Worm (Caenorhabditis elegans) whole organism, L3 larva: ENCODE data around the gene F53F4.11.

Experiments used
- ZK546.5 ChIP-seq: sonication (generic microtip); optimal IDR thresholded peaks from 2 replicates; lab custom pipeline; 2017; ENCODE audit warnings: missing biosample characterization, missing genetic modification characterization
- ama-1 ChIP-seq: fragments of 150-350 bp; optimal IDR thresholded peaks from 2 replicates; lab custom pipeline; 2018
- ceh-16 ChIP-seq: sonication (generic microtip); optimal IDR thresholded peaks from 2 replicates; lab custom pipeline; 2017; ENCODE audit warnings: missing biosample characterization, missing genetic modification characterization
- ceh-28 ChIP-seq: fragments of 150-350 bp; optimal IDR thresholded peaks from 2 replicates; lab custom pipeline; 2014; ENCODE audit warnings: missing biosample characterization, missing genetic modification reagents, missing genetic modification characterization
- ceh-82 ChIP-seq: fragments of 150-350 bp; optimal IDR thresholded peaks from 2 replicates; lab custom pipeline; 2014; ENCODE audit warnings: missing biosample characterization, missing genetic modification characterization
- ceh-9 ChIP-seq: sonication (generic microtip); optimal IDR thresholded peaks from 2 replicates; lab custom pipeline; 2018; ENCODE audit warnings: missing biosample characterization, missing genetic modification characterization
- daf-12 ChIP-seq: fragments of 150-350 bp; optimal IDR thresholded peaks from 2 replicates; lab custom pipeline; 2014; ENCODE audit warnings: missing biosample characterization, missing genetic modification reagents, missing genetic modification characterization
- egl-27 ChIP-seq: sonication (generic microtip); optimal IDR thresholded peaks from 4 replicates; lab custom pipeline; 2017; ENCODE audit warnings: missing biosample characterization, missing genetic modification reagents, missing genetic modification characterization
- egl-5 ChIP-seq: fragments of 150-350 bp; optimal IDR thresholded peaks from 2 replicates; lab custom pipeline; 2017; ENCODE audit warnings: missing biosample characterization, missing genetic modification reagents, missing genetic modification characterization, inconsistent platforms
- elt-1 ChIP-seq: fragments of 150-350 bp; optimal IDR thresholded peaks from 2 replicates; lab custom pipeline; 2014; ENCODE audit warnings: missing biosample characterization, missing genetic modification characterization
- elt-3 ChIP-seq, 3 experiments: fragments of 150-350 bp in 1 of 3; sonication (generic microtip) in 2 of 3; optimal IDR thresholded peaks; 2 replicates in 2 of 3; 4 replicates in 1 of 3; lab custom pipeline; 2014 to 2017; ENCODE audit warnings: missing biosample characterization in 3 of 3, missing genetic modification characterization in 3 of 3
- fkh-10 ChIP-seq: sonication (generic microtip); optimal IDR thresholded peaks from 2 replicates; lab custom pipeline; 2017; ENCODE audit warnings: missing biosample characterization, missing genetic modification reagents, missing genetic modification characterization
- fkh-2 ChIP-seq: fragments of 150-350 bp; optimal IDR thresholded peaks from 2 replicates; lab custom pipeline; 2014; ENCODE audit warnings: missing biosample characterization, missing genetic modification reagents, missing genetic modification characterization
- fos-1 ChIP-seq: fragments of 150-350 bp; optimal IDR thresholded peaks from 2 replicates; lab custom pipeline; 2014; ENCODE audit warnings: missing biosample characterization, missing genetic modification characterization
- lin-15B ChIP-seq: fragments of 150-350 bp; optimal IDR thresholded peaks from 2 replicates; lab custom pipeline; 2014; ENCODE audit warnings: missing biosample characterization, missing genetic modification characterization
- lsy-12 ChIP-seq: sonication (generic microtip); optimal IDR thresholded peaks from 2 replicates; lab custom pipeline; 2016; ENCODE audit warnings: mild to moderate bottlenecking, missing genetic modification characterization, missing compliant biosample characterization
- mdl-1 ChIP-seq: fragments of 150-350 bp; optimal IDR thresholded peaks from 2 replicates; lab custom pipeline; 2014; ENCODE audit warnings: missing biosample characterization, missing genetic modification characterization
- mml-1 ChIP-seq: fragments of 150-350 bp; sonication (generic microtip); optimal IDR thresholded peaks from 3 replicates; lab custom pipeline; 2014; ENCODE audit warnings: missing biosample characterization, missing genetic modification characterization
- nfya-1 ChIP-seq: sonication (generic microtip); optimal IDR thresholded peaks from 2 replicates; lab custom pipeline; 2017; ENCODE audit warnings: missing genetic modification characterization, mild to moderate bottlenecking, missing compliant biosample characterization, antibody characterized with exemption, moderate library complexity; ENCODE audit not compliant: insufficient read depth
- nhr-11 ChIP-seq: fragments of 150-350 bp; optimal IDR thresholded peaks from 2 replicates; lab custom pipeline; 2014; ENCODE audit warnings: missing biosample characterization, missing genetic modification characterization
- nhr-12 ChIP-seq: fragments of 150-350 bp; optimal IDR thresholded peaks from 2 replicates; lab custom pipeline; 2014; ENCODE audit warnings: missing biosample characterization, missing genetic modification characterization
- nhr-23 ChIP-seq: fragments of 150-350 bp; optimal IDR thresholded peaks from 2 replicates; lab custom pipeline; 2014; ENCODE audit warnings: missing biosample characterization, missing genetic modification reagents, missing genetic modification characterization
- nhr-237 ChIP-seq: fragments of 150-350 bp; optimal IDR thresholded peaks from 2 replicates; lab custom pipeline; 2014; ENCODE audit warnings: missing biosample characterization, missing genetic modification characterization
- nhr-25 ChIP-seq: sonication (generic microtip); optimal IDR thresholded peaks from 2 replicates; lab custom pipeline; 2017; ENCODE audit warnings: missing biosample characterization, missing genetic modification characterization
- nhr-28 ChIP-seq: fragments of 150-350 bp; optimal IDR thresholded peaks from 2 replicates; lab custom pipeline; 2014; ENCODE audit warnings: missing biosample characterization, missing genetic modification characterization
- nhr-67 ChIP-seq: fragments of 150-350 bp; optimal IDR thresholded peaks from 2 replicates; lab custom pipeline; 2014; ENCODE audit warnings: missing biosample characterization, missing genetic modification characterization
- nhr-76 ChIP-seq: fragments of 150-350 bp; sonication (generic microtip); optimal IDR thresholded peaks from 5 replicates; lab custom pipeline; 2014; ENCODE audit warnings: missing biosample characterization, missing genetic modification characterization
- pha-4 ChIP-seq: fragments of 150-350 bp; optimal IDR thresholded peaks from 2 replicates; lab custom pipeline; 2014; ENCODE audit warnings: missing biosample characterization, missing genetic modification reagents, missing genetic modification characterization
- pqm-1 ChIP-seq: fragments of 150-350 bp; optimal IDR thresholded peaks from 2 replicates; lab custom pipeline; 2017; ENCODE audit warnings: missing biosample characterization, missing genetic modification characterization, inconsistent platforms
- sea-2 ChIP-seq: fragments of 150-350 bp; sonication (generic microtip); optimal IDR thresholded peaks from 4 replicates; lab custom pipeline; 2014; ENCODE audit warnings: missing biosample characterization, missing genetic modification reagents, missing genetic modification characterization
- skn-1 ChIP-seq: fragments of 150-350 bp; optimal IDR thresholded peaks from 2 replicates; lab custom pipeline; 2014; ENCODE audit warnings: missing biosample characterization, missing genetic modification characterization
- unc-39 ChIP-seq: sonication (generic microtip); optimal IDR thresholded peaks from 4 replicates; lab custom pipeline; 2017; ENCODE audit warnings: missing biosample characterization, missing genetic modification characterization
- zag-1 ChIP-seq: fragments of 150-350 bp; optimal IDR thresholded peaks from 2 replicates; lab custom pipeline; 2014; ENCODE audit warnings: missing biosample characterization, missing genetic modification characterization

F53F4.11 gene

ce11 chrV:13624424-13624823 is at the start of gene F53F4.11:
TSS of gene F53F4.11 (minus strand) at chrV:13624524.
- no peak for TF ChIP-seq ceh-16 (tag; lab: Kevin White, UChicago)
- TF ChIP-seq fkh-10 (GFP tag; lab: Kevin White, UChicago) = no peak
- TF ChIP-seq ceh-28 (tag; lab: Kevin White, UChicago) = no peak
- TF ChIP-seq ZK546.5 = no peak

ce11 chrV:13671911-13672639 is 47.8 kb upstream of the F53F4.11 start, which contains the start of the genes mip-2 and F58G11.4:
TSS of gene mip-2 (minus strand) at chrV:13671958.
TSS of gene F58G11.4 (plus strand) at chrV:13672589.
- TF ChIP-seq nhr-28 (tag; lab: Kevin White, UChicago) (no peak), pha-4 (tag; lab: Kevin White, UChicago) (no peak), pqm-1 (tag; lab: Kevin White, UChicago) (no peak), nhr-237 (no peak), fos-1 (tag; lab: Kevin White, UChicago) (no peak), lin-15B (tag; lab: Kevin White, UChicago) (no peak), nhr-67 (tag; lab: Kevin White, UChicago) (no peak), daf-12 (tag; lab: Kevin White, UChicago) (no peak), nhr-12 (no peak), ceh-82 (tag; lab: Kevin White, UChicago) (no peak), egl-27 (no peak)

- TF ChIP-seq nhr-11 (tag; lab: Kevin White, UChicago) = no peak
- no peak for TF ChIP-seq zag-1 (tag; lab: Kevin White, UChicago)
- TF ChIP-seq mdl-1 (tag; lab: Kevin White, UChicago) = no peak
- no peak for TF ChIP-seq nhr-76 (tag; lab: Kevin White, UChicago)
- no peak for TF ChIP-seq ceh-16 (tag; lab: Kevin White, UChicago)
- TF ChIP-seq lin-15B (tag; lab: Kevin White, UChicago) = no peak
- TF ChIP-seq nfya-1 = no peak
- no peak for TF ChIP-seq nhr-23 (tag; lab: Kevin White, UChicago)
- TF ChIP-seq nhr-67 (tag; lab: Kevin White, UChicago) = no peak
- TF ChIP-seq lsy-12 (tag; lab: Kevin White, UChicago) = no peak
- TF ChIP-seq egl-5 = no peak
- TF ChIP-seq fkh-2 (tag; lab: Kevin White, UChicago) = no peak
- TF ChIP-seq ZK546.5 = no peak
- TF ChIP-seq fkh-10 (GFP tag; lab: Kevin White, UChicago) = no peak
- no peak for TF ChIP-seq sea-2 (GFP tag; lab: Kevin White, UChicago)
- TF ChIP-seq elt-1 = no peak
- no peak for TF ChIP-seq elt-3 (tag; optimal IDR thresholded peaks at IDR 0.05; lab: Kevin White, UChicago)
- TF ChIP-seq daf-12 (tag; lab: Kevin White, UChicago) = no peak
- no peak for TF ChIP-seq fos-1 (tag; lab: Kevin White, UChicago)
- TF ChIP-seq mml-1 (tag; lab: Kevin White, UChicago) = no peak
These were observed 44.8 kb upstream of the F53F4.11 start for ce11 chrV:13669170-13669569.

- no peak for TF ChIP-seq nhr-23 (tag; lab: Kevin White, UChicago)
These were observed 44.0 kb upstream of the F53F4.11 start for ce11 chrV:13668337-13668736.

- no peak for TF ChIP-seq pqm-1 (tag; lab: Kevin White, UChicago)
- TF ChIP-seq nhr-237 = no peak
- no peak for TF ChIP-seq skn-1 (tag; lab: Kevin White, UChicago)
- TF ChIP-seq ama-1 (lab: Kevin White, UChicago) = no peak
- TF ChIP-seq ceh-9 = no peak
- no peak for TF ChIP-seq nhr-25 (tag; lab: Kevin White, UChicago)
- no peak for TF ChIP-seq elt-3 (tag; optimal IDR thresholded peaks at IDR 0.05; lab: Kevin White, UChicago)
- TF ChIP-seq fkh-2 (tag; lab: Kevin White, UChicago) = no peak
- no peak for TF ChIP-seq unc-39
- TF ChIP-seq fkh-10 (GFP tag; lab: Kevin White, UChicago) = no peak
- TF ChIP-seq, all 47 proteins: peak for 0
These were observed 42.1 kb upstream of the F53F4.11 start for ce11 chrV:13666460-13666859.
